Fruit fly (Drosophila melanogaster) whole organism, prepupa: ENCODE measurements around the gene Cpr97Eb.

Experiments
- Blimp-1 ChIP-seq: fragments of 200-800 bp; sonication (Bioruptor generic); optimal IDR thresholded peaks from 3 replicates; lab custom pipeline; 2017; ENCODE audit warnings: missing biosample characterization, missing genetic modification characterization, mild to moderate bottlenecking, moderate library complexity, missing genetic modification reagents
- CG10669 ChIP-seq: fragments of 200-800 bp; sonication (Bioruptor generic); optimal IDR thresholded peaks from 3 replicates; lab custom pipeline; 2018; ENCODE audit warnings: missing biosample characterization, mild to moderate bottlenecking, missing genetic modification characterization, moderate library complexity
- CG11294 ChIP-seq: fragments of 200-800 bp; sonication (Bioruptor generic); IDR thresholded peaks from 2 replicates; pipeline ENCODE4 v1.3.6; 2022; ENCODE audit warnings: missing biosample characterization, missing genetic modification characterization
- CG15336 ChIP-seq: fragments of 200-800 bp; sonication (Bioruptor generic); IDR thresholded peaks from 2 replicates; pipeline ENCODE4 v1.3.6; 2022; ENCODE audit warnings: missing biosample characterization, missing genetic modification characterization
- CG3032 ChIP-seq: fragments of 200-800 bp; optimal IDR thresholded peaks from 2 replicates; lab custom pipeline; 2019; ENCODE audit warnings: missing biosample characterization, mild to moderate bottlenecking, missing genetic modification characterization, moderate library complexity
- CG31627 ChIP-seq: fragments of 200-800 bp; sonication (Bioruptor generic); optimal IDR thresholded peaks from 3 replicates; lab custom pipeline; 2016; ENCODE audit warnings: missing biosample characterization, missing genetic modification characterization
- CG32006 ChIP-seq: fragments of 200-800 bp; sonication (Bioruptor generic); optimal IDR thresholded peaks from 3 replicates; lab custom pipeline; 2017; ENCODE audit warnings: missing biosample characterization, mild to moderate bottlenecking, missing genetic modification characterization
- CG3919 ChIP-seq: fragments of 200-800 bp; sonication (Bioruptor generic); optimal IDR thresholded peaks from 3 replicates; lab custom pipeline; 2016; ENCODE audit warnings: missing biosample characterization, missing genetic modification characterization
- CG4318 ChIP-seq: fragments of 200-800 bp; sonication (Bioruptor generic); optimal IDR thresholded peaks from 3 replicates; lab custom pipeline; 2017; ENCODE audit warnings: missing biosample characterization, mild to moderate bottlenecking, missing genetic modification characterization
- CG6276 ChIP-seq: fragments of 200-800 bp; sonication (Bioruptor generic); optimal IDR thresholded peaks from 2 replicates; lab custom pipeline; 2017; ENCODE audit warnings: missing biosample characterization, mild to moderate bottlenecking, missing genetic modification characterization
- CG6808 ChIP-seq: fragments of 200-800 bp; sonication (Bioruptor generic); optimal IDR thresholded peaks from 3 replicates; lab custom pipeline; 2017; ENCODE audit warnings: missing biosample characterization, missing genetic modification characterization, mild to moderate bottlenecking, moderate library complexity, missing genetic modification reagents
- CG6854 ChIP-seq: fragments of 200-800 bp; sonication (Bioruptor generic); optimal IDR thresholded peaks from 2 replicates; lab custom pipeline; 2017; ENCODE audit warnings: missing biosample characterization, mild to moderate bottlenecking, missing genetic modification characterization
- CG7368 ChIP-seq: fragments of 200-800 bp; sonication (Bioruptor generic); optimal IDR thresholded peaks from 3 replicates; lab custom pipeline; 2016; ENCODE audit warnings: missing biosample characterization, missing genetic modification characterization
- CG8632 ChIP-seq: fragments of 200-800 bp; sonication (Bioruptor generic); optimal IDR thresholded peaks from 3 replicates; lab custom pipeline; 2016; ENCODE audit warnings: missing biosample characterization, missing genetic modification characterization
- CG9139 ChIP-seq: fragments of 200-800 bp; sonication (Bioruptor generic); optimal IDR thresholded peaks from 3 replicates; lab custom pipeline; 2017; ENCODE audit warnings: missing biosample characterization, mild to moderate bottlenecking, missing genetic modification characterization
- Eip75B ChIP-seq: fragments of 200-800 bp; sonication (Bioruptor generic); optimal IDR thresholded peaks from 3 replicates; lab custom pipeline; 2016; ENCODE audit warnings: missing biosample characterization, missing genetic modification characterization
- Eip78C ChIP-seq: fragments of 200-800 bp; sonication (Bioruptor generic); peaks from one replicate; lab custom pipeline; 2016; ENCODE audit warnings: missing biosample characterization, missing genetic modification characterization
- Gug ChIP-seq: fragments of 200-800 bp; sonication (Bioruptor generic); IDR thresholded peaks from 2 replicates; pipeline ENCODE4 v1.3.6; 2022; ENCODE audit warnings: missing biosample characterization, missing genetic modification characterization
- Hr38 ChIP-seq: sonication (Bioruptor generic); optimal IDR thresholded peaks from 2 replicates; lab custom pipeline; 2016; ENCODE audit warnings: missing biosample characterization, missing genetic modification characterization
- Hr39 ChIP-seq: fragments of 200-800 bp; sonication (Bioruptor generic); optimal IDR thresholded peaks from 2 replicates; lab custom pipeline; 2016; ENCODE audit warnings: missing biosample characterization, missing genetic modification characterization
- Hr4 ChIP-seq: fragments of 200-800 bp; sonication (Bioruptor generic); optimal IDR thresholded peaks from 3 replicates; lab custom pipeline; 2016; ENCODE audit warnings: missing biosample characterization, missing genetic modification characterization
- Lpt ChIP-seq: fragments of 200-800 bp; sonication (Bioruptor generic); optimal IDR thresholded peaks from 3 replicates; lab custom pipeline; 2016; ENCODE audit warnings: missing biosample characterization, missing genetic modification characterization
- Met ChIP-seq: fragments of 200-800 bp; sonication (Bioruptor generic); optimal IDR thresholded peaks from 3 replicates; lab custom pipeline; 2016; ENCODE audit warnings: missing biosample characterization, missing genetic modification characterization
- OdsH ChIP-seq: fragments of 200-800 bp; sonication (Bioruptor generic); optimal IDR thresholded peaks from 3 replicates; lab custom pipeline; 2016; ENCODE audit warnings: missing biosample characterization, missing genetic modification characterization
- Sox102F ChIP-seq: fragments of 200-800 bp; sonication (Bioruptor generic); optimal IDR thresholded peaks from 2 replicates; lab custom pipeline; 2016; ENCODE audit warnings: missing biosample characterization, mild to moderate bottlenecking, missing genetic modification characterization
- acj6 ChIP-seq: fragments of 200-800 bp; sonication (Bioruptor generic); optimal IDR thresholded peaks from 3 replicates; lab custom pipeline; 2016; ENCODE audit warnings: missing biosample characterization, missing genetic modification characterization
- dsx ChIP-seq: fragments of 200-800 bp; optimal IDR thresholded peaks from 3 replicates; lab custom pipeline; 2019; ENCODE audit warnings: missing biosample characterization, mild to moderate bottlenecking, missing genetic modification characterization, moderate library complexity; ENCODE audit not compliant: poor library complexity, severe bottlenecking
- eg ChIP-seq: fragments of 200-800 bp; sonication (Bioruptor generic); IDR thresholded peaks from 3 replicates; pipeline ENCODE4 v1.3.6; 2022; ENCODE audit warnings: missing biosample characterization, missing genetic modification characterization
- esn ChIP-seq: fragments of 200-800 bp; sonication (Bioruptor generic); optimal IDR thresholded peaks from 2 replicates; lab custom pipeline; 2016; ENCODE audit warnings: missing biosample characterization, mild to moderate bottlenecking, missing genetic modification characterization, moderate library complexity
- fd59A ChIP-seq: fragments of 200-800 bp; sonication (Bioruptor generic); optimal IDR thresholded peaks from 2 replicates; lab custom pipeline; 2017; ENCODE audit warnings: missing biosample characterization, mild to moderate bottlenecking, missing genetic modification characterization, missing genetic modification reagents
- fkh ChIP-seq: fragments of 200-800 bp; sonication (Bioruptor generic); optimal IDR thresholded peaks from 3 replicates; lab custom pipeline; 2017; ENCODE audit warnings: missing biosample characterization, mild to moderate bottlenecking, missing genetic modification characterization, moderate library complexity
- lz ChIP-seq: fragments of 200-800 bp; sonication (Bioruptor generic); optimal IDR thresholded peaks from 3 replicates; lab custom pipeline; 2016; ENCODE audit warnings: missing biosample characterization, missing genetic modification characterization
- pdm3 ChIP-seq: fragments of 200-800 bp; sonication (Bioruptor generic); optimal IDR thresholded peaks from 3 replicates; lab custom pipeline; 2016; ENCODE audit warnings: missing biosample characterization, missing genetic modification characterization
- svp ChIP-seq: fragments of 200-800 bp; sonication (Bioruptor generic); peaks from one replicate; lab custom pipeline; 2016; ENCODE audit warnings: missing biosample characterization, missing genetic modification characterization
- topi ChIP-seq: fragments of 200-800 bp; sonication (Bioruptor generic); optimal IDR thresholded peaks from 3 replicates; lab custom pipeline; 2016; ENCODE audit warnings: missing biosample characterization, missing genetic modification characterization

Gene Cpr97Eb

dm6 chr3R:27084528-27085052 is 6.3 kb downstream of the Cpr97Eb start (continued):
- peak; percentile 14 for TF ChIP-seq Met
- TF ChIP-seq CG3032: peak; percentile 51
- no peak for TF ChIP-seq CG4318 (GFP tag; lab: Kevin White, UChicago)
- no peak for TF ChIP-seq lz (GFP tag; lab: Kevin White, UChicago)
- peak; percentile 8 for TF ChIP-seq CG6276 (GFP tag; lab: Kevin White, UChicago)
- no peak for TF ChIP-seq Hr39
- TF ChIP-seq Lpt (GFP tag; lab: Kevin White, UChicago): peak; percentile 9
- TF ChIP-seq eg (GFP tag; lab: Robert Waterston, UW): peak; percentile 73
- TF ChIP-seq CG11294 (GFP tag; lab: Robert Waterston, UW): no peak
- no peak for TF ChIP-seq Sox102F (GFP tag; lab: Kevin White, UChicago)
- TF ChIP-seq esn (GFP tag; lab: Kevin White, UChicago): no peak
- TF ChIP-seq topi: peak; percentile 19
- TF ChIP-seq CG32006: peak; percentile 6
- TF ChIP-seq Eip75B (GFP tag; lab: Kevin White, UChicago): peak; percentile 59
- TF ChIP-seq CG6854: no peak
- TF ChIP-seq CG10669 (GFP tag; lab: Kevin White, UChicago): no peak
- no peak for TF ChIP-seq CG31627 (GFP tag; lab: Kevin White, UChicago)
- no peak for TF ChIP-seq Hr38 (GFP tag; lab: Kevin White, UChicago)
- no peak for TF ChIP-seq svp (GFP tag; lab: Kevin White, UChicago)
- TF ChIP-seq acj6 (GFP tag; lab: Kevin White, UChicago): no peak
- TF ChIP-seq dsx (GFP tag; lab: Kevin White, UChicago): peak; percentile 66

- TF ChIP-seq Eip78C (GFP tag; lab: Kevin White, UChicago) (peak; percentile 52), Sox102F (GFP tag; lab: Kevin White, UChicago) (no peak), CG7368 (no peak), Met (no peak)
These were observed 8.2 kb downstream of the Cpr97Eb start for dm6 chr3R:27082752-27083151.

dm6 chr3R:27076618-27077017 is 14.3 kb downstream of the Cpr97Eb start:
- TF ChIP-seq OdsH (no peak), CG6808 (GFP tag; lab: Kevin White, UChicago) (no peak), CG3032 (no peak), CG10669 (GFP tag; lab: Kevin White, UChicago) (no peak), topi (no peak), CG31627 (GFP tag; lab: Kevin White, UChicago) (no peak), Gug (no peak), Blimp-1 (GFP tag; lab: Kevin White, UChicago) (no peak), CG8632 (GFP tag; lab: Kevin White, UChicago) (no peak), fkh (no peak), esn (GFP tag; lab: Kevin White, UChicago) (no peak), CG9139 (GFP tag; lab: Kevin White, UChicago) (no peak), svp (GFP tag; lab: Kevin White, UChicago) (no peak), Hr39 (no peak), pdm3 (GFP tag; lab: Kevin White, UChicago) (no peak), Eip78C (GFP tag; lab: Kevin White, UChicago) (no peak), fd59A (GFP tag; lab: Kevin White, UChicago) (no peak)

- TF ChIP-seq CG6276 (GFP tag; lab: Kevin White, UChicago): no peak
- TF ChIP-seq eg (GFP tag; lab: Robert Waterston, UW): peak; percentile 29; the same call in 1 of the 3 replicates
- peak; percentile 10 for TF ChIP-seq Met
- no peak for TF ChIP-seq Hr4 (GFP tag; lab: Kevin White, UChicago)
- TF ChIP-seq CG15336 (GFP tag; lab: Robert Waterston, UW): peak; percentile 34; the same call in 1 of the 2 replicates
- peak; percentile 84 for TF ChIP-seq Blimp-1 (GFP tag; lab: Kevin White, UChicago)
- TF ChIP-seq dsx (GFP tag; lab: Kevin White, UChicago): peak; percentile 19
- TF ChIP-seq CG3919: peak; percentile 4
- peak; percentile 29 for TF ChIP-seq Sox102F (GFP tag; lab: Kevin White, UChicago)
These were observed 15.2 kb downstream of the Cpr97Eb start, which contains the start of gene CG14257 for dm6 chr3R:27075694-27076093. TSS of gene CG14257 (plus strand) at chr3R:27075870.
